Fruit fly (Drosophila melanogaster): ENCODE measurements around the gene eyg.
A peak's percentile ranks its signal among the peaks of the same experiment; 100 is the strongest.

The eyg gene

dm6 chr3L:12470509-12470908, 2.7 kb upstream of the eyg start (continued):
- TF ChIP-seq Gsc (GFP tag; IDR thresholded peaks at IDR 0.05), result no peak
- no peak for TF ChIP-seq CG15514 (GFP tag; optimal IDR thresholded peaks at IDR 0.05)
- TF ChIP-seq vfl (GFP tag; optimal IDR thresholded peaks at IDR 0.05), result no peak
- TF ChIP-seq CG4707 (GFP tag; optimal IDR thresholded peaks at IDR 0.05), result no peak
- no peak for TF ChIP-seq Ets97D (GFP tag; optimal IDR thresholded peaks at IDR 0.05)
- TF ChIP-seq Lhr (GFP tag; optimal IDR thresholded peaks at IDR 0.05), result no peak

- TF ChIP-seq Lhr (GFP tag; optimal IDR thresholded peaks at IDR 0.05) (no peak), CG17912 (GFP tag; optimal IDR thresholded peaks at IDR 0.05) (no peak), row (GFP tag; IDR thresholded peaks at IDR 0.05) (no peak)
Observed at dm6 chr3L:12469684-12470083, 1.9 kb upstream of the eyg start, which contains the start of gene CG32102. TSS of gene CG32102 (minus strand) at chr3L:12469784.

DNA sequence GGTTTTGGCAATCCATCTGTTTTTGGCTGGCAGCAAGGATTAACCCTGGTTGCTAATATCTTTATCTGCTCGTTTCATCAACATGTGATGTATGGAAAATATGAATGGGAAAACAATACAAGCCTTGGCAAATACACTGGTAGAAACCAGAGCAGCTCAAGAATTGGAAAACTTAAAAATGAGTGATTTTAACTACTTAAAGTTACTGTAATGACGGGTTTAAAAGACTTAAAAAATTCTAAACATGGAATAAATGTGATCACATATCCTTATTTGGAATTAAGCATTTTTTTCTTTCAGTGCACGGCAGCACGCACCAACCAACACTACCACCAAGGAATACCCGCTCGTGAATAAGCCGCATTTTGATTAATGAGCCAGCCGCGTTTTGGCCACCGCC, 2.6 kb downstream of the eyg start:
- peak; percentile 5 for TF ChIP-seq CG2712 (tag; optimal IDR thresholded peaks at IDR 0.05)
- no peak for TF ChIP-seq prd (optimal IDR thresholded peaks at IDR 0.05)
- TF ChIP-seq prd (GFP tag; IDR thresholded peaks at IDR 0.05), result peak; percentile 69; the same call in 2 of the 3 replicates
- no peak for TF ChIP-seq HLH54F (GFP tag; optimal IDR thresholded peaks at IDR 0.05)
- TF ChIP-seq HHEX (GFP tag; optimal IDR thresholded peaks at IDR 0.05), result no peak
- TF ChIP-seq fd96Cb (tag; optimal IDR thresholded peaks at IDR 0.05), result no peak
- TF ChIP-seq CG5245 (GFP tag; optimal IDR thresholded peaks at IDR 0.05), result no peak
- peak; percentile 7 for TF ChIP-seq phol (tag; optimal IDR thresholded peaks at IDR 0.05)
- peak; percentile 77 for TF ChIP-seq sens (GFP tag)
- peak; percentile 26 for TF ChIP-seq CG10979 (tag; optimal IDR thresholded peaks at IDR 0.05)
- TF ChIP-seq pb (GFP tag; optimal IDR thresholded peaks at IDR 0.05), result no peak
- TF ChIP-seq CG18262 (tag; optimal IDR thresholded peaks at IDR 0.05), result peak; percentile 10
- peak; percentile 70 for TF ChIP-seq zen (tag; optimal IDR thresholded peaks at IDR 0.05)
- peak; percentile 14; the same call in 1 of the 2 replicates for TF ChIP-seq CG4404 (GFP tag; IDR thresholded peaks at IDR 0.05)

- TF ChIP-seq CG8478 (optimal IDR thresholded peaks at IDR 0.05) (peak; percentile 71), Ets65A (GFP tag) (peak; percentile 81), Dbx (GFP tag; IDR thresholded peaks at IDR 0.05) (0 out of 3 replicates have a peak, but pooled peaks have one; percentile 21), Med (GFP tag) (peak; percentile 23), zf30C (GFP tag; optimal IDR thresholded peaks at IDR 0.05) (no peak), CG9727 (GFP tag; optimal IDR thresholded peaks at IDR 0.05) (no peak), CG11093 (GFP tag; IDR thresholded peaks at IDR 0.05) (0 out of 3 replicates have a peak, but pooled peaks have one; percentile 13)
Observed at dm6 chr3L:12463580-12463979, 4.2 kb downstream of the eyg start.

DNA sequence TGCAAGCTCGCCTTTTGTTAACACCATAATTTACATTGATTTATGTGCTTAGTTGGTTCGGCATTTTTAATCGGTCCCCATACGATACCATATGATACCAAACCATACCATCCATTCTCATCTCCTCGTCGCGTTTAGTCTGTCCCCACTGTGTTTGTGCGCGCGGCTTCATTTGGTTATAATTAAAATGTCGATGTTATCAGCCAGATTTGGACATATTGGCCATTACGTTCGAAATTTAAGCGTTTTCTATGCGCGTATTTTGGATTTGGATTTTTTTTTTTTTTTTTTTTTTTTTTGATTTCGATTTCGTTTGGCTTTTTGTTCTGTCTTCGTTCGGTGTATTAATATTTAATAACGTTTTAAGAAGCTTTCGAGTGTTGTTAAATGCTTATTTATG, 5.9 kb downstream of the eyg start:
- peak; percentile 80 for TF ChIP-seq grau (tag; optimal IDR thresholded peaks at IDR 0.05)
- no peak for TF ChIP-seq Hmx (GFP tag; optimal IDR thresholded peaks at IDR 0.05)
- no peak for TF ChIP-seq lmd (GFP tag; IDR thresholded peaks at IDR 0.05)
- TF ChIP-seq Elba2 (GFP tag; optimal IDR thresholded peaks at IDR 0.05), result no peak
- peak; percentile 76 for TF ChIP-seq oc (tag; optimal IDR thresholded peaks at IDR 0.05)
- no peak for TF ChIP-seq onecut (GFP tag; IDR thresholded peaks at IDR 0.05)
- 0 out of 2 replicates have a peak, but pooled peaks have one; percentile 27 for TF ChIP-seq vvl (GFP tag; IDR thresholded peaks at IDR 0.05)
- 0 out of 3 replicates have a peak, but pooled peaks have one; percentile 23 for TF ChIP-seq row (GFP tag; IDR thresholded peaks at IDR 0.05)
- TF ChIP-seq CG7987 (GFP tag; optimal IDR thresholded peaks at IDR 0.05), result no peak
- peak; percentile 16 for TF ChIP-seq sd (tag; optimal IDR thresholded peaks at IDR 0.05)
- TF ChIP-seq Awh (GFP tag; IDR thresholded peaks at IDR 0.05), result peak; percentile 87
- no peak for TF ChIP-seq CG4820 (GFP tag; optimal IDR thresholded peaks at IDR 0.05)
- no peak for TF ChIP-seq hb (GFP tag; IDR thresholded peaks at IDR 0.05; ENCODE audit: partially characterized antibody)
- peak; percentile 61 for TF ChIP-seq sqz (GFP tag; optimal IDR thresholded peaks at IDR 0.05)
- no peak for TF ChIP-seq mld (GFP tag; IDR thresholded peaks at IDR 0.05; ENCODE audit: partially characterized antibody)
- TF ChIP-seq abd-A (tag; optimal IDR thresholded peaks at IDR 0.05), result peak; percentile 97
- TF ChIP-seq Blimp-1 (GFP tag; optimal IDR thresholded peaks at IDR 0.05), result peak; percentile 77
- no peak for TF ChIP-seq Lhr (GFP tag; optimal IDR thresholded peaks at IDR 0.05)
- TF ChIP-seq kni (GFP tag; optimal IDR thresholded peaks at IDR 0.05), result peak; percentile 10
